Fruit fly (Drosophila melanogaster) whole organism, prepupa: ENCODE measurements around the gene Samuel.

Source experiments
- Blimp-1 ChIP-seq: fragments of 200-800 bp; sonication (Bioruptor generic); optimal IDR thresholded peaks from 3 replicates; lab custom pipeline; 2017; ENCODE audit warnings: missing biosample characterization, missing genetic modification characterization, mild to moderate bottlenecking, moderate library complexity, missing genetic modification reagents
- CG10669 ChIP-seq: fragments of 200-800 bp; sonication (Bioruptor generic); optimal IDR thresholded peaks from 3 replicates; lab custom pipeline; 2018; ENCODE audit warnings: missing biosample characterization, mild to moderate bottlenecking, missing genetic modification characterization, moderate library complexity
- CG11294 ChIP-seq: fragments of 200-800 bp; sonication (Bioruptor generic); IDR thresholded peaks from 2 replicates; pipeline ENCODE4 v1.3.6; 2022; ENCODE audit warnings: missing biosample characterization, missing genetic modification characterization
- CG11762 ChIP-seq: fragments of 200-800 bp; sonication (Bioruptor generic); optimal IDR thresholded peaks from 3 replicates; lab custom pipeline; 2016; ENCODE audit warnings: missing biosample characterization, missing genetic modification characterization; ENCODE audit not compliant: insufficient read depth
- CG11902 ChIP-seq: fragments of 200-800 bp; sonication (Bioruptor generic); optimal IDR thresholded peaks from 3 replicates; lab custom pipeline; 2016; ENCODE audit warnings: missing biosample characterization, missing genetic modification characterization
- CG1621 ChIP-seq: fragments of 200-800 bp; sonication (Bioruptor generic); optimal IDR thresholded peaks from 3 replicates; lab custom pipeline; 2018; ENCODE audit warnings: missing biosample characterization, mild to moderate bottlenecking, missing genetic modification characterization
- CG16779 ChIP-seq: fragments of 200-800 bp; sonication (Bioruptor generic); optimal IDR thresholded peaks from 3 replicates; lab custom pipeline; 2017; ENCODE audit warnings: missing biosample characterization, mild to moderate bottlenecking, missing genetic modification characterization
- CG3032 ChIP-seq: fragments of 200-800 bp; optimal IDR thresholded peaks from 2 replicates; lab custom pipeline; 2019; ENCODE audit warnings: missing biosample characterization, mild to moderate bottlenecking, missing genetic modification characterization, moderate library complexity
- CG31627 ChIP-seq: fragments of 200-800 bp; sonication (Bioruptor generic); optimal IDR thresholded peaks from 3 replicates; lab custom pipeline; 2016; ENCODE audit warnings: missing biosample characterization, missing genetic modification characterization
- CG34406 ChIP-seq: fragments of 200-800 bp; sonication (Bioruptor generic); optimal IDR thresholded peaks from 3 replicates; lab custom pipeline; 2016; ENCODE audit warnings: missing biosample characterization, missing genetic modification characterization
- CG4318 ChIP-seq: fragments of 200-800 bp; sonication (Bioruptor generic); optimal IDR thresholded peaks from 3 replicates; lab custom pipeline; 2017; ENCODE audit warnings: missing biosample characterization, mild to moderate bottlenecking, missing genetic modification characterization
- CG6276 ChIP-seq: fragments of 200-800 bp; sonication (Bioruptor generic); optimal IDR thresholded peaks from 2 replicates; lab custom pipeline; 2017; ENCODE audit warnings: missing biosample characterization, mild to moderate bottlenecking, missing genetic modification characterization
- CG6808 ChIP-seq: fragments of 200-800 bp; sonication (Bioruptor generic); optimal IDR thresholded peaks from 3 replicates; lab custom pipeline; 2017; ENCODE audit warnings: missing biosample characterization, missing genetic modification characterization, mild to moderate bottlenecking, moderate library complexity, missing genetic modification reagents
- CG6854 ChIP-seq: fragments of 200-800 bp; sonication (Bioruptor generic); optimal IDR thresholded peaks from 2 replicates; lab custom pipeline; 2017; ENCODE audit warnings: missing biosample characterization, mild to moderate bottlenecking, missing genetic modification characterization
- Eip78C ChIP-seq: fragments of 200-800 bp; sonication (Bioruptor generic); peaks from one replicate; lab custom pipeline; 2016; ENCODE audit warnings: missing biosample characterization, missing genetic modification characterization
- Eip93F ChIP-seq: fragments of 200-800 bp; sonication (Bioruptor generic); optimal IDR thresholded peaks from 2 replicates; lab custom pipeline; 2016; ENCODE audit warnings: missing biosample characterization, mild to moderate bottlenecking, missing genetic modification characterization
- Ets21C ChIP-seq: fragments of 200-800 bp; sonication (Bioruptor generic); optimal IDR thresholded peaks from 3 replicates; lab custom pipeline; 2016; ENCODE audit warnings: missing biosample characterization, missing genetic modification characterization
- Gug ChIP-seq: fragments of 200-800 bp; sonication (Bioruptor generic); IDR thresholded peaks from 2 replicates; pipeline ENCODE4 v1.3.6; 2022; ENCODE audit warnings: missing biosample characterization, missing genetic modification characterization
- Hr4 ChIP-seq: fragments of 200-800 bp; sonication (Bioruptor generic); optimal IDR thresholded peaks from 3 replicates; lab custom pipeline; 2016; ENCODE audit warnings: missing biosample characterization, missing genetic modification characterization
- Lpt ChIP-seq: fragments of 200-800 bp; sonication (Bioruptor generic); optimal IDR thresholded peaks from 3 replicates; lab custom pipeline; 2016; ENCODE audit warnings: missing biosample characterization, missing genetic modification characterization
- OdsH ChIP-seq: fragments of 200-800 bp; sonication (Bioruptor generic); optimal IDR thresholded peaks from 3 replicates; lab custom pipeline; 2016; ENCODE audit warnings: missing biosample characterization, missing genetic modification characterization
- Sox102F ChIP-seq: fragments of 200-800 bp; sonication (Bioruptor generic); optimal IDR thresholded peaks from 2 replicates; lab custom pipeline; 2016; ENCODE audit warnings: missing biosample characterization, mild to moderate bottlenecking, missing genetic modification characterization
- Sox14 ChIP-seq: fragments of 200-800 bp; sonication (Bioruptor generic); optimal IDR thresholded peaks from 3 replicates; lab custom pipeline; 2016; ENCODE audit warnings: missing biosample characterization, missing genetic modification characterization
- Sox15 ChIP-seq: fragments of 200-800 bp; sonication (Bioruptor generic); optimal IDR thresholded peaks from 3 replicates; lab custom pipeline; 2016; ENCODE audit warnings: missing biosample characterization, missing genetic modification characterization
- achi ChIP-seq: fragments of 200-800 bp; sonication (Bioruptor generic); optimal IDR thresholded peaks from 3 replicates; lab custom pipeline; 2016; ENCODE audit warnings: missing biosample characterization, missing genetic modification characterization
- cyc ChIP-seq: fragments of 200-800 bp; sonication (Bioruptor generic); optimal IDR thresholded peaks from 3 replicates; lab custom pipeline; 2016; ENCODE audit warnings: missing biosample characterization, missing genetic modification characterization
- dac ChIP-seq: fragments of 200-800 bp; sonication (Bioruptor generic); optimal IDR thresholded peaks from 2 replicates; lab custom pipeline; 2017; ENCODE audit warnings: missing biosample characterization, mild to moderate bottlenecking, missing genetic modification characterization
- dsx ChIP-seq: fragments of 200-800 bp; optimal IDR thresholded peaks from 3 replicates; lab custom pipeline; 2019; ENCODE audit warnings: missing biosample characterization, mild to moderate bottlenecking, missing genetic modification characterization, moderate library complexity; ENCODE audit not compliant: poor library complexity, severe bottlenecking
- esn ChIP-seq: fragments of 200-800 bp; sonication (Bioruptor generic); optimal IDR thresholded peaks from 2 replicates; lab custom pipeline; 2016; ENCODE audit warnings: missing biosample characterization, mild to moderate bottlenecking, missing genetic modification characterization, moderate library complexity
- fd59A ChIP-seq: fragments of 200-800 bp; sonication (Bioruptor generic); optimal IDR thresholded peaks from 2 replicates; lab custom pipeline; 2017; ENCODE audit warnings: missing biosample characterization, mild to moderate bottlenecking, missing genetic modification characterization, missing genetic modification reagents
- fd85E ChIP-seq: fragments of 200-800 bp; sonication (Bioruptor generic); optimal IDR thresholded peaks from 3 replicates; lab custom pipeline; 2016; ENCODE audit warnings: missing biosample characterization, missing genetic modification characterization
- lz ChIP-seq: fragments of 200-800 bp; sonication (Bioruptor generic); optimal IDR thresholded peaks from 3 replicates; lab custom pipeline; 2016; ENCODE audit warnings: missing biosample characterization, missing genetic modification characterization
- net ChIP-seq: fragments of 200-800 bp; sonication (Bioruptor generic); optimal IDR thresholded peaks from 3 replicates; lab custom pipeline; 2016; ENCODE audit warnings: missing biosample characterization, missing genetic modification characterization
- pdm3 ChIP-seq: fragments of 200-800 bp; sonication (Bioruptor generic); optimal IDR thresholded peaks from 3 replicates; lab custom pipeline; 2016; ENCODE audit warnings: missing biosample characterization, missing genetic modification characterization
- salr ChIP-seq, 2 experiments: fragments of 200-800 bp; sonication (Bioruptor generic); optimal IDR thresholded peaks; 3 replicates each; lab custom pipeline; 2016 to 2018; ENCODE audit warnings: missing biosample characterization in 2 of 2, missing genetic modification characterization in 2 of 2, mild to moderate bottlenecking in 1 of 2
- spab ChIP-seq: fragments of 200-800 bp; sonication (Bioruptor generic); optimal IDR thresholded peaks from 2 replicates; lab custom pipeline; 2017; ENCODE audit warnings: missing biosample characterization, mild to moderate bottlenecking, missing genetic modification characterization, missing genetic modification reagents
- ss ChIP-seq, 2 experiments: fragments of 200-800 bp; sonication (Bioruptor generic); optimal IDR thresholded peaks; 2 replicates in 1 of 2; 3 replicates in 1 of 2; lab custom pipeline; 2017 to 2018; ENCODE audit warnings: mild to moderate bottlenecking in 2 of 2, missing biosample characterization in 2 of 2, missing genetic modification characterization in 2 of 2, moderate library complexity in 1 of 2
- svp ChIP-seq: fragments of 200-800 bp; sonication (Bioruptor generic); peaks from one replicate; lab custom pipeline; 2016; ENCODE audit warnings: missing biosample characterization, missing genetic modification characterization
- topi ChIP-seq: fragments of 200-800 bp; sonication (Bioruptor generic); optimal IDR thresholded peaks from 3 replicates; lab custom pipeline; 2016; ENCODE audit warnings: missing biosample characterization, missing genetic modification characterization
- vri ChIP-seq: fragments of 200-800 bp; sonication (Bioruptor generic); optimal IDR thresholded peaks from 3 replicates; lab custom pipeline; 2016; ENCODE audit warnings: missing biosample characterization, mild to moderate bottlenecking, missing genetic modification characterization

Samuel gene

DNA sequence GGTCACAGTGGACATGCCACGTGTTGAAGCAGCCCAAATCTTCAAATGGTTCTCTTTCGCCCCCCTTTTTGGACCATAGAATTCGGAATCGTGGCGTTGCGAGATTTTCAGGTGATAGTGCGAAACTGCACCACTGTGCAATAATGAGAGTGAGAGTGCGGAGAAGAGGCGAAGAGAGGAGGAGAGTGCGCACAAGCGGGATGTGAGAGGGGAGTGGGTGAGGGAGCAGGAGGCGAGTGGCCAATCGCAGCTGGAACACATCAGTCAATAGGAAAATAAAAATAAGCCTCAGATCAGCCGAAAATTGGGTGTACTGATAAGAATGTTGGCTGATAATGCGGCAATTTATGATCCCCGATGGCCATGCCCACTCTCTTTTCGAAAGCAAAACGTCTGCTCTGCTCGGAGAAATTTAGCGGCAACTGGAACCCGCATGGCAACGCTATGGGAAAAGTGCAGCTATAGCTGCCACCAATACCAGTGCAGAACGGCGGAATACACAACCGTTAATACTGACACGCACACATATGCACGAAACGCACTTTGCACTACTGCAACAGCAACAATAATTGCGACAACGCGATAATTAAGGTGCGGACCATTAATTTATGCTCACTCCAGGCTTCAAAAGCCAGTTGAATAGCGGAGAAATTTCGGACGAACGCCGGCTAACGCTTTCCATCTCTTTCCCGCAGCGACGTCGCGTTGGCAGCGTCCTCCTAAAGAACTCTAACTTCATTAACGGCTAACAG lies 99.4 kb downstream of the Samuel start (continued):
- no peak for TF ChIP-seq Eip93F (GFP tag; lab: Kevin White, UChicago)
- TF ChIP-seq CG6808 (GFP tag; lab: Kevin White, UChicago), result peak; percentile 79
- peak; percentile 50 for TF ChIP-seq CG6854 (GFP tag; lab: Kevin White, UChicago)
- TF ChIP-seq esn (GFP tag; lab: Kevin White, UChicago), result peak; percentile 24
- TF ChIP-seq Gug (GFP tag; lab: Robert Waterston, UW), result no peak
- peak; percentile 28 for TF ChIP-seq Lpt
- TF ChIP-seq spab (GFP tag; lab: Kevin White, UChicago), result peak; percentile 73
- peak; percentile 84 for TF ChIP-seq ss (GFP tag; optimal IDR thresholded peaks at IDR 0.05; lab: Kevin White, UChicago)
- peak; percentile 61 for TF ChIP-seq Sox102F
- TF ChIP-seq Ets21C (GFP tag; lab: Kevin White, UChicago), result no peak
- no peak for TF ChIP-seq CG4318 (GFP tag; lab: Kevin White, UChicago)
- peak; percentile 1 to 13 for TF ChIP-seq salr (GFP tag; optimal IDR thresholded peaks at IDR 0.05; lab: Kevin White, UChicago)
- peak; percentile 93 for TF ChIP-seq svp (GFP tag; lab: Kevin White, UChicago)
- no peak for TF ChIP-seq CG6276 (GFP tag; lab: Kevin White, UChicago)
- no peak for TF ChIP-seq achi
- TF ChIP-seq CG11294 (GFP tag; lab: Robert Waterston, UW), result no peak; the same call in 1 of the 2 replicates
- TF ChIP-seq Eip78C (GFP tag; lab: Kevin White, UChicago), result peak; percentile 77
- TF ChIP-seq lz (GFP tag; lab: Kevin White, UChicago), result no peak
- no peak for TF ChIP-seq fd59A (GFP tag; lab: Kevin White, UChicago)
- peak; percentile 3 for TF ChIP-seq OdsH
- peak; percentile 36 for TF ChIP-seq Sox14 (GFP tag; lab: Kevin White, UChicago)
- TF ChIP-seq dac (GFP tag; lab: Kevin White, UChicago), result no peak
- peak; percentile 21 for TF ChIP-seq topi (GFP tag; lab: Kevin White, UChicago)
- peak; percentile 2 for TF ChIP-seq pdm3 (GFP tag; lab: Kevin White, UChicago)
- TF ChIP-seq Blimp-1 (GFP tag; lab: Kevin White, UChicago), result peak; percentile 99
- TF ChIP-seq CG3032 (tag; lab: Kevin White, UChicago), result peak; percentile 22
- TF ChIP-seq CG31627, result peak; percentile 31
- peak; percentile 8 for TF ChIP-seq cyc (GFP tag; lab: Kevin White, UChicago)
- no peak for TF ChIP-seq Sox15 (GFP tag; lab: Kevin White, UChicago)
- TF ChIP-seq vri (GFP tag; lab: Kevin White, UChicago), result peak; percentile 17

DNA sequence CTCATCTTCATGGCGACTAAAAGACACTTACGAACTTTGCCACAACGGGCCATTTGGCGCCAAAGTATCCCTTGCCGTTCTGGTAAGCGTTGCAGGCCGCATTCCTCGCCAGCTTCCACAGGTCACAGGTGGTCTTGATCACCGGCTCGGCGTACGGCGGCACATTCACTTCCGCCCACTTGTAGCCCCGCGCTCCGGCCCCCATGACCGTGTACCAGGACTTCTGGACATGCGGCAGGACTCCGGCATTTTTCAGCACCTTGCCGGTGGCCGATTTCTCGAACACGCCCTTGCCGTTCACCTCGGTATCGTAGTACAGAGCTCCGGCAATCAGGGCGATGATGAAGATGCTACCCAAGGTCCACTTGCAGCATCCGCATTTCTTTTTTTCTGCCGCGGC lies 100.8 kb downstream of the Samuel start:
- TF ChIP-seq CG34406 (no peak), dac (GFP tag; lab: Kevin White, UChicago) (no peak), CG11902 (no peak), CG1621 (tag; lab: Kevin White, UChicago) (no peak), esn (GFP tag; lab: Kevin White, UChicago) (no peak), CG16779 (tag; lab: Kevin White, UChicago) (no peak), Eip78C (GFP tag; lab: Kevin White, UChicago) (no peak), fd85E (GFP tag; lab: Kevin White, UChicago) (no peak), Eip93F (GFP tag; lab: Kevin White, UChicago) (no peak), CG11762 (GFP tag; lab: Kevin White, UChicago) (no peak)

DNA sequence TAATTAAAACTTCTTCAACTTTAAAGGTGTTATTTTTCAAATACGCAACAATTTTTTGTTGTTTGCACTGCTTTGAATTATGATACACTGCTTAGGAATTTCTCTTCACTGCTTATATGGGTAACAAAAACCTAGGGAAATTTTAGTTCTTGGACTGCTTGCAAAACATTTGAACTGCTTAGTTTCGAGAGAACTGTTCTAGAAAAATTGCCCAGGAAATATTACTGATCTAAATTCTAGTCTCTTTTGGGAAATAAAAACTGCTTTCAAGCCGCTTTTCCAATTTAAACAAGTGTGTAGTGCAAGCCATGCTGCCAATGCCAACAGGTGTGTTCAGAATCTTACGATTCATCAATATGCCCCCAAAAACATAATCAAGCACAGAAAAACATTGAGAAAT lies 102.3 kb downstream of the Samuel start:
- no peak for TF ChIP-seq Eip78C (GFP tag; lab: Kevin White, UChicago)
- TF ChIP-seq CG3032 (tag; lab: Kevin White, UChicago), result no peak
- TF ChIP-seq net (GFP tag; lab: Kevin White, UChicago), result no peak
- no peak for TF ChIP-seq CG10669
- TF ChIP-seq dsx (GFP tag; lab: Kevin White, UChicago), result no peak
- TF ChIP-seq CG4318 (GFP tag; lab: Kevin White, UChicago), result no peak
- no peak for TF ChIP-seq Hr4
- no peak for TF ChIP-seq Ets21C (GFP tag; lab: Kevin White, UChicago)
